Fruit fly (Drosophila melanogaster) whole organism, embryonic: ENCODE results near the gene Lrpprc2.

ENCODE experiments used
- Adf1 ChIP-seq: fragments of 200-800 bp; sonication (Bioruptor generic); IDR thresholded peaks from 2 replicates; pipeline ENCODE4 v1.3.6; 2022; ENCODE audit warnings: missing biosample characterization, missing genetic modification characterization
- B-H1 ChIP-seq: fragments of 200-800 bp; sonication (Bioruptor generic); IDR thresholded peaks from 3 replicates; pipeline ENCODE4 v1.3.6; 2022; ENCODE audit warnings: missing biosample characterization, missing genetic modification characterization
- CG10267 ChIP-seq: fragments of 200-800 bp; sonication (Bioruptor generic); optimal IDR thresholded peaks from 2 replicates; lab custom pipeline; 2018; ENCODE audit warnings: missing biosample characterization, mild to moderate bottlenecking, missing genetic modification characterization, moderate library complexity
- CG10274 ChIP-seq: fragments of 200-800 bp; sonication (Bioruptor generic); optimal IDR thresholded peaks from 3 replicates; lab custom pipeline; 2017; ENCODE audit warnings: missing biosample characterization, mild to moderate bottlenecking, missing genetic modification characterization
- CG10431 ChIP-seq: fragments of 200-800 bp; sonication (Bioruptor generic); optimal IDR thresholded peaks from 3 replicates; lab custom pipeline; 2018; ENCODE audit warnings: missing biosample characterization, mild to moderate bottlenecking, missing genetic modification characterization
- CG10543 ChIP-seq: fragments of 200-800 bp; sonication (Bioruptor generic); optimal IDR thresholded peaks from 3 replicates; lab custom pipeline; 2017; ENCODE audit warnings: missing biosample characterization, mild to moderate bottlenecking, missing genetic modification characterization, moderate library complexity
- CG13287 ChIP-seq: fragments of 200-800 bp; sonication (Bioruptor generic); IDR thresholded peaks from 2 replicates; pipeline ENCODE4 v1.3.6; 2022; ENCODE audit warnings: missing biosample characterization, missing genetic modification characterization; ENCODE audit not compliant: partially characterized antibody
- CG14667 ChIP-seq: fragments of 200-800 bp; sonication (Bioruptor generic); IDR thresholded peaks from 2 replicates; pipeline ENCODE4 v1.3.6; 2022; ENCODE audit warnings: missing biosample characterization, missing genetic modification characterization
- CG14965 ChIP-seq: fragments of 200-800 bp; sonication (Bioruptor generic); optimal IDR thresholded peaks from 2 replicates; lab custom pipeline; 2016; ENCODE audit warnings: missing biosample characterization, missing genetic modification characterization, borderline replicate concordance
- CG15514 ChIP-seq: fragments of 200-800 bp; sonication (Bioruptor generic); optimal IDR thresholded peaks from 3 replicates; lab custom pipeline; 2017; ENCODE audit warnings: missing biosample characterization, missing genetic modification characterization, mild to moderate bottlenecking, moderate library complexity, missing genetic modification reagents
- CG17186 ChIP-seq: fragments of 200-800 bp; sonication (Bioruptor generic); optimal IDR thresholded peaks from 3 replicates; lab custom pipeline; 2017; ENCODE audit warnings: missing biosample characterization, missing genetic modification reagents, missing genetic modification characterization
- CG17568 ChIP-seq: fragments of 200-800 bp; sonication (Bioruptor generic); optimal IDR thresholded peaks from 2 replicates; lab custom pipeline; 2018; ENCODE audit warnings: missing biosample characterization, mild to moderate bottlenecking, missing genetic modification characterization, moderate library complexity
- CG17912 ChIP-seq: fragments of 200-800 bp; sonication (Bioruptor generic); optimal IDR thresholded peaks from 2 replicates; lab custom pipeline; 2018; ENCODE audit warnings: missing biosample characterization, mild to moderate bottlenecking, missing genetic modification characterization
- CG2116 ChIP-seq: fragments of 200-800 bp; sonication (Bioruptor generic); optimal IDR thresholded peaks from 3 replicates; lab custom pipeline; 2018; ENCODE audit warnings: missing biosample characterization, mild to moderate bottlenecking, missing genetic modification characterization
- CG2889 ChIP-seq: fragments of 200-800 bp; sonication (Bioruptor generic); IDR thresholded peaks from 3 replicates; pipeline ENCODE4 v1.3.6; 2022; ENCODE audit warnings: missing biosample characterization, missing genetic modification characterization
- CG33557 ChIP-seq: fragments of 200-800 bp; sonication (Bioruptor generic); optimal IDR thresholded peaks from 2 replicates; lab custom pipeline; 2019; ENCODE audit warnings: missing biosample characterization, mild to moderate bottlenecking, missing genetic modification characterization, moderate library complexity
- CG34376 ChIP-seq: fragments of 200-800 bp; sonication (Bioruptor generic); optimal IDR thresholded peaks from 2 replicates; lab custom pipeline; 2018; ENCODE audit warnings: missing biosample characterization, mild to moderate bottlenecking, missing genetic modification characterization
- CG34422 ChIP-seq: fragments of 200-800 bp; sonication (Bioruptor generic); IDR thresholded peaks from 3 replicates; pipeline ENCODE4 v1.3.6; 2022; ENCODE audit warnings: missing biosample characterization, missing genetic modification characterization
- CG7987 ChIP-seq: fragments of 200-800 bp; sonication (Bioruptor generic); optimal IDR thresholded peaks from 2 replicates; lab custom pipeline; 2018; ENCODE audit warnings: missing biosample characterization, mild to moderate bottlenecking, missing genetic modification characterization, moderate library complexity
- CG8924 ChIP-seq: fragments of 200-800 bp; optimal IDR thresholded peaks from 3 replicates; lab custom pipeline; 2019; ENCODE audit warnings: missing biosample characterization, mild to moderate bottlenecking, missing genetic modification characterization, moderate library complexity
- CG9797 ChIP-seq: fragments of 200-800 bp; sonication (Bioruptor generic); optimal IDR thresholded peaks from 3 replicates; lab custom pipeline; 2018; ENCODE audit warnings: missing biosample characterization, mild to moderate bottlenecking, missing genetic modification characterization
- CTCF ChIP-seq: fragments of 200-800 bp; sonication (Bioruptor generic); optimal IDR thresholded peaks from 2 replicates; lab custom pipeline; 2017; ENCODE audit warnings: missing biosample characterization, mild to moderate bottlenecking, missing genetic modification characterization, moderate library complexity
- Dll ChIP-seq: fragments of 200-800 bp; sonication (Bioruptor generic); IDR thresholded peaks from 4 replicates; pipeline ENCODE4 v1.3.6; 2022; ENCODE audit warnings: missing biosample characterization, missing genetic modification characterization; ENCODE audit not compliant: partially characterized antibody
- Doc2 ChIP-seq: fragments of 200-800 bp; sonication (Bioruptor generic); IDR thresholded peaks from 2 replicates; pipeline ENCODE4 v1.3.6; 2022; ENCODE audit warnings: missing biosample characterization, missing genetic modification characterization
- Dp ChIP-seq: fragments of 200-800 bp; sonication (Bioruptor generic); optimal IDR thresholded peaks from 2 replicates; lab custom pipeline; 2018; ENCODE audit warnings: missing biosample characterization, mild to moderate bottlenecking, missing genetic modification characterization, moderate library complexity
- Dref ChIP-seq: fragments of 200-800 bp; sonication (Bioruptor generic); IDR thresholded peaks from 2 replicates; pipeline ENCODE4 v1.3.6; 2022; ENCODE audit warnings: missing biosample characterization, missing genetic modification characterization
- E2f2 ChIP-seq: fragments of 200-800 bp; sonication (Bioruptor generic); IDR thresholded peaks from 2 replicates; pipeline ENCODE4 v1.3.6; 2022; ENCODE audit warnings: missing biosample characterization, missing genetic modification characterization
- Ets65A ChIP-seq: fragments of 200-800 bp; sonication (Bioruptor generic); peaks from one replicate; lab custom pipeline; 2016; ENCODE audit warnings: missing biosample characterization, missing genetic modification characterization
- Ets97D ChIP-seq: fragments of 200-800 bp; sonication (Bioruptor generic); optimal IDR thresholded peaks from 3 replicates; lab custom pipeline; 2016; ENCODE audit warnings: missing biosample characterization, missing genetic modification characterization
- H2.0 ChIP-seq: fragments of 200-800 bp; sonication (Bioruptor generic); IDR thresholded peaks from 2 replicates; pipeline ENCODE4 v1.3.6; 2022; ENCODE audit warnings: missing biosample characterization, missing genetic modification characterization
- HLH3B ChIP-seq: fragments of 200-800 bp; sonication (Bioruptor generic); IDR thresholded peaks from 2 replicates; pipeline ENCODE4 v1.3.6; 2022; ENCODE audit warnings: missing biosample characterization, missing genetic modification characterization
- MBD-R2 ChIP-seq: fragments of 200-800 bp; sonication (Bioruptor generic); IDR thresholded peaks from 2 replicates; pipeline ENCODE4 v1.3.6; 2022; ENCODE audit warnings: missing biosample characterization, missing genetic modification characterization
- Myb ChIP-seq: fragments of 200-800 bp; sonication (Bioruptor generic); optimal IDR thresholded peaks from 2 replicates; lab custom pipeline; 2016; ENCODE audit warnings: missing biosample characterization, missing genetic modification characterization
- NfI ChIP-seq: fragments of 200-800 bp; sonication (Bioruptor generic); optimal IDR thresholded peaks from 3 replicates; lab custom pipeline; 2018; ENCODE audit warnings: missing biosample characterization, mild to moderate bottlenecking, missing genetic modification characterization, moderate library complexity
- Ravus ChIP-seq: fragments of 200-800 bp; sonication (Bioruptor generic); IDR thresholded peaks from 2 replicates; pipeline ENCODE4 v1.3.6; 2022; ENCODE audit warnings: missing biosample characterization, missing genetic modification characterization
- Scr ChIP-seq: fragments of 200-800 bp; sonication (Bioruptor generic); IDR thresholded peaks from 2 replicates; pipeline ENCODE4 v1.3.6; 2022; ENCODE audit warnings: missing biosample characterization, missing genetic modification characterization; ENCODE audit not compliant: partially characterized antibody
- Xbp1 ChIP-seq: fragments of 200-800 bp; sonication (Bioruptor generic); optimal IDR thresholded peaks from 3 replicates; lab custom pipeline; 2016; ENCODE audit warnings: missing biosample characterization, mild to moderate bottlenecking, missing genetic modification characterization
- YL-1 ChIP-seq: fragments of 200-800 bp; sonication (Bioruptor generic); optimal IDR thresholded peaks from 3 replicates; lab custom pipeline; 2017; ENCODE audit warnings: missing biosample characterization, mild to moderate bottlenecking, missing genetic modification characterization
- ci ChIP-seq: fragments of 200-800 bp; sonication (Bioruptor generic); IDR thresholded peaks from 3 replicates; pipeline ENCODE4 v1.3.6; 2022; ENCODE audit warnings: missing biosample characterization, missing genetic modification characterization
- crp ChIP-seq, 2 experiments: fragments of 200-800 bp; sonication (Bioruptor generic); optimal IDR thresholded peaks; 2 replicates in 1 of 2; 3 replicates in 1 of 2; lab custom pipeline; 2017; ENCODE audit warnings: missing biosample characterization in 2 of 2, missing genetic modification characterization in 2 of 2, mild to moderate bottlenecking in 1 of 2, moderate library complexity in 1 of 2
- dm ChIP-seq: fragments of 200-800 bp; sonication (Bioruptor generic); optimal IDR thresholded peaks from 3 replicates; lab custom pipeline; 2016; ENCODE audit warnings: missing biosample characterization, missing genetic modification characterization
- gcm2 ChIP-seq: fragments of 200-800 bp; sonication (Bioruptor generic); optimal IDR thresholded peaks from 2 replicates; lab custom pipeline; 2016; ENCODE audit warnings: missing biosample characterization, missing genetic modification characterization
- her ChIP-seq: fragments of 200-800 bp; sonication (Bioruptor generic); optimal IDR thresholded peaks from 2 replicates; lab custom pipeline; 2016; ENCODE audit warnings: missing biosample characterization, missing genetic modification characterization
- jigr1 ChIP-seq: fragments of 200-800 bp; sonication (Bioruptor generic); IDR thresholded peaks from 3 replicates; pipeline ENCODE4 v1.3.6; 2022; ENCODE audit warnings: missing biosample characterization, missing genetic modification characterization
- pfk ChIP-seq: fragments of 200-800 bp; sonication (Bioruptor generic); optimal IDR thresholded peaks from 2 replicates; lab custom pipeline; 2018; ENCODE audit warnings: missing biosample characterization, mild to moderate bottlenecking, missing genetic modification characterization, moderate library complexity
- pzg ChIP-seq: fragments of 200-800 bp; sonication (Bioruptor generic); optimal IDR thresholded peaks from 3 replicates; lab custom pipeline; 2018; ENCODE audit warnings: missing biosample characterization, mild to moderate bottlenecking, missing genetic modification characterization, moderate library complexity
- stwl ChIP-seq: fragments of 200-800 bp; sonication (Bioruptor generic); optimal IDR thresholded peaks from 3 replicates; lab custom pipeline; 2018; ENCODE audit warnings: missing biosample characterization, mild to moderate bottlenecking, missing genetic modification characterization, moderate library complexity
- unc-4 ChIP-seq: fragments of 200-800 bp; sonication (Bioruptor generic); IDR thresholded peaks from 2 replicates; pipeline ENCODE4 v1.3.6; 2022; ENCODE audit warnings: missing biosample characterization, missing genetic modification characterization; ENCODE audit not compliant: partially characterized antibody
- vvl ChIP-seq: fragments of 200-800 bp; sonication (Bioruptor generic); IDR thresholded peaks from 2 replicates; pipeline ENCODE4 v1.3.6; 2022; ENCODE audit warnings: missing biosample characterization, missing genetic modification characterization
- wek ChIP-seq: fragments of 200-800 bp; sonication (Bioruptor generic); optimal IDR thresholded peaks from 3 replicates; lab custom pipeline; 2018; ENCODE audit warnings: missing biosample characterization, mild to moderate bottlenecking, missing genetic modification characterization, moderate library complexity

Lrpprc2 gene

dm6 chrX:1460278-1460872 is at the start of gene Lrpprc2:
TSS of gene Lrpprc2 (minus strand) at chrX:1460617.
- TF ChIP-seq unc-4 (GFP tag; lab: Robert Waterston, UW) (peak; percentile 35; the same call in 1 of the 2 replicates), CG10543 (peak; percentile 6), CG34376 (GFP tag; lab: Kevin White, UChicago) (peak; percentile 28), CG10267 (tag; lab: Kevin White, UChicago) (peak; percentile 10), Doc2 (no peak), CG10431 (peak; percentile 16), dm (GFP tag; lab: Kevin White, UChicago) (peak; percentile 24), Xbp1 (no peak), Myb (GFP tag; lab: Kevin White, UChicago) (peak; percentile 91), NfI (peak; percentile 24), Ravus (GFP tag; lab: Robert Waterston, UW) (no peak), pzg (GFP tag; lab: Kevin White, UChicago) (peak; percentile 36), CG17568 (GFP tag; lab: Kevin White, UChicago) (no peak), HLH3B (no peak), gcm2 (GFP tag; lab: Kevin White, UChicago) (no peak), Dref (GFP tag; lab: Robert Waterston, UW) (peak; percentile 63), CG13287 (peak; percentile 46; the same call in 1 of the 2 replicates), CG7987 (peak; percentile 17), CG2889 (no peak), CG14667 (no peak), CG8924 (tag; lab: Kevin White, UChicago) (no peak), CG17186 (peak; percentile 3), her (GFP tag; lab: Kevin White, UChicago) (no peak), E2f2 (peak; percentile 72), CG10274 (no peak), CG2116 (GFP tag; lab: Kevin White, UChicago) (peak; percentile 62), H2.0 (no peak), Ets65A (GFP tag; lab: Kevin White, UChicago) (peak; percentile 34), CG14965 (GFP tag; lab: Kevin White, UChicago) (no peak), CG17912 (GFP tag; lab: Kevin White, UChicago) (peak; percentile 28), pfk (GFP tag; lab: Kevin White, UChicago) (peak; percentile 34), Adf1 (peak; percentile 23; the same call in 1 of the 2 replicates), vvl (0 out of 2 replicates have a peak, but pooled peaks have one; percentile 17), CG9797 (GFP tag; lab: Kevin White, UChicago) (peak; percentile 6), crp (GFP tag; optimal IDR thresholded peaks at IDR 0.05; lab: Kevin White, UChicago) (peak; percentile 4 to 90), ci (GFP tag; lab: Robert Waterston, UW) (peak; percentile 64; the same call in 1 of the 3 replicates), CG33557 (GFP tag; lab: Kevin White, UChicago) (peak; percentile 0), MBD-R2 (GFP tag; lab: Robert Waterston, UW) (peak; percentile 85), CTCF (GFP tag; lab: Kevin White, UChicago) (peak; percentile 35), wek (peak; percentile 2), YL-1 (peak; percentile 53), Scr (0 out of 2 replicates have a peak, but pooled peaks have one; percentile 16), CG15514 (peak; percentile 56), Dp (peak; percentile 59), Ets97D (GFP tag; lab: Kevin White, UChicago) (peak; percentile 80), Dll (GFP tag; lab: Robert Waterston, UW) (0 out of 4 replicates have a peak, but pooled peaks have one; percentile 27), B-H1 (no peak), CG34422 (GFP tag; lab: Robert Waterston, UW) (peak; percentile 52; the same call in 1 of the 3 replicates), jigr1 (GFP tag; lab: Robert Waterston, UW) (no peak), stwl (tag; lab: Kevin White, UChicago) (peak; percentile 37)
